Worm (Caenorhabditis elegans): ENCODE data around the gene F58B3.6.

Gene F58B3.6

ce11 chrIV:11681905-11682304 is 45.5 kb downstream of the F58B3.6 start, which contains the start of gene ZK792.4:
Gene ZK792.4, minus strand, starts transcription at chrIV:11682005.
- TF ChIP-seq ref-1 (GFP tag; conservative IDR thresholded peaks at IDR 0.05), result no peak
- no peak for TF ChIP-seq klf-2 (GFP tag; conservative IDR thresholded peaks at IDR 0.05)
- TF ChIP-seq cog-1 (tag; optimal IDR thresholded peaks at IDR 0.05), result no peak
- TF ChIP-seq ztf-23 (GFP tag; IDR thresholded peaks at IDR 0.05), result no peak
- no peak for TF ChIP-seq T22C8.4 (GFP tag; IDR thresholded peaks at IDR 0.05)
- TF ChIP-seq ztf-29 (GFP tag; IDR thresholded peaks at IDR 0.05), result no peak
- TF ChIP-seq med-1 (GFP tag; optimal IDR thresholded peaks at IDR 0.05; ENCODE audit: insufficient read depth), result no peak
- no peak for TF ChIP-seq flt-1 (GFP tag; IDR thresholded peaks at IDR 0.05)
- no peak for TF ChIP-seq tab-1 (GFP tag; IDR thresholded peaks at IDR 0.05)
